Fruit fly (Drosophila melanogaster) whole organism, prepupa: ENCODE data around the gene CG11583.

Experiments used
- CG32006 ChIP-seq: fragments of 200-800 bp; sonication (Bioruptor generic); optimal IDR thresholded peaks from 3 replicates; lab custom pipeline; 2017; ENCODE audit warnings: missing biosample characterization, mild to moderate bottlenecking, missing genetic modification characterization
- Sox102F ChIP-seq: fragments of 200-800 bp; sonication (Bioruptor generic); optimal IDR thresholded peaks from 2 replicates; lab custom pipeline; 2016; ENCODE audit warnings: missing biosample characterization, mild to moderate bottlenecking, missing genetic modification characterization
- achi ChIP-seq: fragments of 200-800 bp; sonication (Bioruptor generic); optimal IDR thresholded peaks from 3 replicates; lab custom pipeline; 2016; ENCODE audit warnings: missing biosample characterization, missing genetic modification characterization
- cyc ChIP-seq: fragments of 200-800 bp; sonication (Bioruptor generic); optimal IDR thresholded peaks from 3 replicates; lab custom pipeline; 2016; ENCODE audit warnings: missing biosample characterization, missing genetic modification characterization
- fkh ChIP-seq: fragments of 200-800 bp; sonication (Bioruptor generic); optimal IDR thresholded peaks from 3 replicates; lab custom pipeline; 2017; ENCODE audit warnings: missing biosample characterization, mild to moderate bottlenecking, missing genetic modification characterization, moderate library complexity

- no peak for TF ChIP-seq CG32006
- no peak for TF ChIP-seq achi (GFP tag; lab: Kevin White, UChicago)
- no peak for TF ChIP-seq Sox102F (GFP tag; lab: Kevin White, UChicago)
- TF ChIP-seq cyc (GFP tag; lab: Kevin White, UChicago), result no peak
- no peak for TF ChIP-seq fkh (GFP tag; lab: Kevin White, UChicago)
Measured at dm6 chr3L:4296760-4297159, 14.1 kb upstream of the CG11583 start.
